Fruit fly (Drosophila melanogaster) whole organism, embryonic: ENCODE measurements around the gene eIF3i.

ENCODE experiments used
- Atf3 ChIP-seq: fragments of 200-800 bp; sonication (Bioruptor generic); optimal IDR thresholded peaks from 3 replicates; lab custom pipeline; 2016; ENCODE audit warnings: missing biosample characterization, missing genetic modification characterization
- B-H2 ChIP-seq: fragments of 200-800 bp; sonication (Bioruptor generic); optimal IDR thresholded peaks from 2 replicates; lab custom pipeline; 2018; ENCODE audit warnings: missing biosample characterization, mild to moderate bottlenecking, missing genetic modification characterization
- Bgb ChIP-seq: fragments of 200-800 bp; sonication (Bioruptor generic); IDR thresholded peaks from 2 replicates; pipeline ENCODE4 v1.3.6; 2022; ENCODE audit warnings: missing biosample characterization, missing genetic modification characterization; ENCODE audit not compliant: partially characterized antibody
- CG1024 ChIP-seq: fragments of 200-800 bp; sonication (Bioruptor generic); IDR thresholded peaks from 2 replicates; pipeline ENCODE4 v1.3.6; 2022; ENCODE audit warnings: missing biosample characterization, missing genetic modification characterization
- CG10565 ChIP-seq: fragments of 200-800 bp; sonication (Bioruptor generic); optimal IDR thresholded peaks from 3 replicates; lab custom pipeline; 2016; ENCODE audit warnings: missing biosample characterization, mild to moderate bottlenecking, missing genetic modification characterization
- CG10654 ChIP-seq: fragments of 200-800 bp; sonication (Bioruptor generic); optimal IDR thresholded peaks from 2 replicates; lab custom pipeline; 2016; ENCODE audit warnings: missing biosample characterization, missing genetic modification characterization
- CG11723 ChIP-seq: fragments of 200-800 bp; sonication (Bioruptor generic); optimal IDR thresholded peaks from 2 replicates; lab custom pipeline; 2017; ENCODE audit warnings: missing biosample characterization, mild to moderate bottlenecking, missing genetic modification characterization
- CG13296 ChIP-seq: fragments of 200-800 bp; sonication (Bioruptor generic); optimal IDR thresholded peaks from 3 replicates; lab custom pipeline; 2018; ENCODE audit warnings: missing biosample characterization, mild to moderate bottlenecking, missing genetic modification characterization
- CG14014 ChIP-seq: fragments of 200-800 bp; sonication (Bioruptor generic); IDR thresholded peaks from 2 replicates; pipeline ENCODE4 v1.3.6; 2022; ENCODE audit warnings: missing biosample characterization, missing genetic modification characterization
- CG14710 ChIP-seq: fragments of 200-800 bp; sonication (Bioruptor generic); optimal IDR thresholded peaks from 3 replicates; lab custom pipeline; 2019; ENCODE audit warnings: missing biosample characterization, mild to moderate bottlenecking, missing genetic modification characterization, moderate library complexity
- CG15011 ChIP-seq: fragments of 200-800 bp; sonication (Bioruptor generic); optimal IDR thresholded peaks from 3 replicates; lab custom pipeline; 2018; ENCODE audit warnings: missing biosample characterization, mild to moderate bottlenecking, missing genetic modification characterization
- CG15514 ChIP-seq: fragments of 200-800 bp; sonication (Bioruptor generic); optimal IDR thresholded peaks from 3 replicates; lab custom pipeline; 2017; ENCODE audit warnings: missing biosample characterization, missing genetic modification characterization, mild to moderate bottlenecking, moderate library complexity, missing genetic modification reagents
- CG15696 ChIP-seq: fragments of 200-800 bp; sonication (Bioruptor generic); optimal IDR thresholded peaks from 2 replicates; lab custom pipeline; 2019; ENCODE audit warnings: missing biosample characterization, mild to moderate bottlenecking, missing genetic modification characterization, moderate library complexity
- CG17359 ChIP-seq: fragments of 200-800 bp; sonication (Bioruptor generic); optimal IDR thresholded peaks from 3 replicates; lab custom pipeline; 2018; ENCODE audit warnings: missing biosample characterization, mild to moderate bottlenecking, missing genetic modification characterization, moderate library complexity
- CG2712 ChIP-seq: fragments of 200-800 bp; optimal IDR thresholded peaks from 3 replicates; lab custom pipeline; 2019; ENCODE audit warnings: missing biosample characterization, mild to moderate bottlenecking, missing genetic modification characterization, moderate library complexity
- CG32767 ChIP-seq: fragments of 200-800 bp; sonication (Bioruptor generic); IDR thresholded peaks from 2 replicates; pipeline ENCODE4 v1.3.6; 2022; ENCODE audit warnings: missing biosample characterization, missing genetic modification characterization
- CG3281 ChIP-seq: fragments of 200-800 bp; sonication (Bioruptor generic); optimal IDR thresholded peaks from 3 replicates; lab custom pipeline; 2017; ENCODE audit warnings: missing biosample characterization, mild to moderate bottlenecking, missing genetic modification characterization
- CG34376 ChIP-seq: fragments of 200-800 bp; sonication (Bioruptor generic); optimal IDR thresholded peaks from 2 replicates; lab custom pipeline; 2018; ENCODE audit warnings: missing biosample characterization, mild to moderate bottlenecking, missing genetic modification characterization
- CG3847 ChIP-seq: fragments of 200-800 bp; sonication (Bioruptor generic); IDR thresholded peaks from 2 replicates; pipeline ENCODE4 v1.3.6; 2022; ENCODE audit warnings: missing biosample characterization, missing genetic modification characterization
- CG4617 ChIP-seq: fragments of 200-800 bp; sonication (Bioruptor generic); optimal IDR thresholded peaks from 3 replicates; lab custom pipeline; 2016; ENCODE audit warnings: missing biosample characterization, missing genetic modification characterization, borderline replicate concordance
- CG6272 ChIP-seq: fragments of 200-800 bp; sonication (Bioruptor generic); IDR thresholded peaks from 2 replicates; pipeline ENCODE4 v1.3.6; 2022; ENCODE audit warnings: missing biosample characterization, missing genetic modification characterization
- CG6791 ChIP-seq: fragments of 200-800 bp; sonication (Bioruptor generic); IDR thresholded peaks from 3 replicates; pipeline ENCODE4 v1.3.6; 2022; ENCODE audit warnings: missing biosample characterization, missing genetic modification characterization; ENCODE audit not compliant: partially characterized antibody
- CG7839 ChIP-seq: fragments of 200-800 bp; sonication (Bioruptor generic); optimal IDR thresholded peaks from 3 replicates; lab custom pipeline; 2018; ENCODE audit warnings: missing biosample characterization, mild to moderate bottlenecking, missing genetic modification characterization, moderate library complexity
- CG8388 ChIP-seq: fragments of 200-800 bp; sonication (Bioruptor generic); optimal IDR thresholded peaks from 2 replicates; lab custom pipeline; 2019; ENCODE audit warnings: missing biosample characterization, mild to moderate bottlenecking, missing genetic modification characterization, moderate library complexity
- CG8944 ChIP-seq: fragments of 200-800 bp; sonication (Bioruptor generic); optimal IDR thresholded peaks from 3 replicates; lab custom pipeline; 2016; ENCODE audit warnings: missing biosample characterization, missing genetic modification characterization
- CoRest ChIP-seq: fragments of 200-800 bp; sonication (Bioruptor generic); optimal IDR thresholded peaks from 3 replicates; lab custom pipeline; 2018; ENCODE audit warnings: missing biosample characterization, mild to moderate bottlenecking, missing genetic modification characterization, moderate library complexity
- Doc3 ChIP-seq: fragments of 200-800 bp; sonication (Bioruptor generic); IDR thresholded peaks from 3 replicates; pipeline ENCODE4 v1.3.6; 2022; ENCODE audit warnings: missing biosample characterization, missing genetic modification characterization; ENCODE audit not compliant: partially characterized antibody
- HLH3B ChIP-seq: fragments of 200-800 bp; sonication (Bioruptor generic); IDR thresholded peaks from 2 replicates; pipeline ENCODE4 v1.3.6; 2022; ENCODE audit warnings: missing biosample characterization, missing genetic modification characterization
- Hr78 ChIP-seq, 2 experiments: fragments of 200-800 bp in 1 of 2; fragments of >200 bp in 1 of 2; sonication (Bioruptor generic) in 1 of 2; optimal IDR thresholded peaks; 2 replicates each; lab custom pipeline; 2017 to 2019; ENCODE audit warnings: missing biosample characterization in 2 of 2, missing genetic modification characterization in 2 of 2, mild to moderate bottlenecking in 1 of 2, moderate library complexity in 1 of 2
- Lhr ChIP-seq: fragments of 200-800 bp; sonication (Bioruptor generic); optimal IDR thresholded peaks from 3 replicates; lab custom pipeline; 2017; ENCODE audit warnings: mild to moderate bottlenecking, missing biosample characterization, missing genetic modification reagents, missing genetic modification characterization
- Meics ChIP-seq: fragments of 200-800 bp; sonication (Bioruptor generic); optimal IDR thresholded peaks from 2 replicates; lab custom pipeline; 2017; ENCODE audit warnings: missing biosample characterization, mild to moderate bottlenecking, missing genetic modification characterization
- Mrtf ChIP-seq: fragments of 200-800 bp; sonication (Bioruptor generic); IDR thresholded peaks from 3 replicates; pipeline ENCODE4 v1.3.6; 2022; ENCODE audit warnings: missing biosample characterization, missing genetic modification characterization
- Sox102F ChIP-seq: fragments of 200-800 bp; sonication (Bioruptor generic); optimal IDR thresholded peaks from 2 replicates; lab custom pipeline; 2018; ENCODE audit warnings: missing biosample characterization, mild to moderate bottlenecking, missing genetic modification characterization, moderate library complexity
- Taf1 ChIP-seq: fragments of 200-800 bp; sonication (Bioruptor generic); IDR thresholded peaks from 2 replicates; pipeline ENCODE4 v1.3.6; 2022; ENCODE audit warnings: missing biosample characterization, missing genetic modification characterization
- Tbp ChIP-seq: fragments of >200 bp; optimal IDR thresholded peaks from 2 replicates; lab custom pipeline; 2018; ENCODE audit warnings: missing biosample characterization, missing genetic modification characterization
- amos ChIP-seq: fragments of 200-800 bp; sonication (Bioruptor generic); IDR thresholded peaks from 2 replicates; pipeline ENCODE4 v1.3.6; 2022; ENCODE audit warnings: missing biosample characterization, missing genetic modification characterization; ENCODE audit not compliant: partially characterized antibody
- crc ChIP-seq: fragments of 200-800 bp; sonication (Bioruptor generic); optimal IDR thresholded peaks from 2 replicates; lab custom pipeline; 2016; ENCODE audit warnings: missing biosample characterization, missing genetic modification characterization
- dmrt99B ChIP-seq: fragments of 200-800 bp; sonication (Bioruptor generic); optimal IDR thresholded peaks from 2 replicates; lab custom pipeline; 2018; ENCODE audit warnings: missing biosample characterization, mild to moderate bottlenecking, missing genetic modification characterization, moderate library complexity
- esg ChIP-seq: fragments of 200-800 bp; sonication (Bioruptor generic); conservative IDR thresholded peaks from 2 replicates; pipeline ENCODE4 v1.3.6; 2022; ENCODE audit warnings: missing biosample characterization, missing genetic modification characterization
- fru ChIP-seq: fragments of >200 bp; optimal IDR thresholded peaks from 2 replicates; lab custom pipeline; 2017
- ftz-f1 ChIP-seq: fragments of 200-800 bp; sonication (Bioruptor generic); optimal IDR thresholded peaks from 2 replicates; lab custom pipeline; 2016; ENCODE audit warnings: missing biosample characterization, missing genetic modification characterization
- gcm ChIP-seq: fragments of 200-800 bp; sonication (Bioruptor generic); optimal IDR thresholded peaks from 2 replicates; lab custom pipeline; 2019; ENCODE audit warnings: missing biosample characterization, mild to moderate bottlenecking, missing genetic modification characterization, moderate library complexity
- gem ChIP-seq: fragments of 200-800 bp; sonication (Bioruptor generic); optimal IDR thresholded peaks from 2 replicates; lab custom pipeline; 2019; ENCODE audit warnings: missing biosample characterization, mild to moderate bottlenecking, missing genetic modification characterization, moderate library complexity
- h ChIP-seq: fragments of >200 bp; optimal IDR thresholded peaks from 2 replicates; lab custom pipeline; 2017
- ind ChIP-seq: fragments of 200-800 bp; sonication (Bioruptor generic); optimal IDR thresholded peaks from 3 replicates; lab custom pipeline; 2016; ENCODE audit warnings: missing biosample characterization, missing genetic modification characterization
- inv ChIP-seq: fragments of 200-800 bp; sonication (Bioruptor generic); IDR thresholded peaks from 2 replicates; pipeline ENCODE4 v1.3.6; 2022; ENCODE audit warnings: missing biosample characterization, missing genetic modification characterization; ENCODE audit not compliant: partially characterized antibody
- lilli ChIP-seq: fragments of 200-800 bp; sonication (Bioruptor generic); optimal IDR thresholded peaks from 3 replicates; lab custom pipeline; 2016; ENCODE audit warnings: missing biosample characterization, missing genetic modification characterization
- nom ChIP-seq: fragments of 200-800 bp; sonication (Bioruptor generic); optimal IDR thresholded peaks from 2 replicates; lab custom pipeline; 2017; ENCODE audit warnings: missing biosample characterization, missing genetic modification characterization, mild to moderate bottlenecking, moderate library complexity, missing genetic modification reagents
- sug ChIP-seq: fragments of 200-800 bp; optimal IDR thresholded peaks from 2 replicates; lab custom pipeline; 2019; ENCODE audit warnings: missing biosample characterization, mild to moderate bottlenecking, missing genetic modification characterization, moderate library complexity
- zen ChIP-seq: fragments of 200-800 bp; sonication (Bioruptor generic); optimal IDR thresholded peaks from 3 replicates; lab custom pipeline; 2018; ENCODE audit warnings: missing biosample characterization, mild to moderate bottlenecking, missing genetic modification characterization, moderate library complexity

eIF3i gene

dm6 chr2L:4945300-4945699 is 22.3 kb downstream of the eIF3i start, which contains the start of the genes mRpL24 and betaggt-I (continued):
- TF ChIP-seq CG2712 (tag; lab: Kevin White, UChicago) (peak; percentile 98), Sox102F (GFP tag; lab: Kevin White, UChicago) (peak; percentile 98), CG17359 (peak; percentile 97), CG6272 (peak; percentile 92), CoRest (tag; lab: Kevin White, UChicago) (peak; percentile 98), CG10565 (peak; percentile 71), gem (peak; percentile 99), CG14710 (tag; lab: Kevin White, UChicago) (peak; percentile 96), ind (GFP tag; lab: Kevin White, UChicago) (peak; percentile 94), nom (GFP tag; lab: Kevin White, UChicago) (peak; percentile 88), CG32767 (peak; percentile 97), Lhr (GFP tag; lab: Kevin White, UChicago) (peak; percentile 77), Tbp (GFP tag; lab: Kevin White, UChicago) (no peak), ftz-f1 (GFP tag; lab: Kevin White, UChicago) (peak; percentile 49), HLH3B (GFP tag; lab: Robert Waterston, UW) (peak; percentile 96), sug (tag; lab: Kevin White, UChicago) (peak; percentile 96), Taf1 (GFP tag; lab: Robert Waterston, UW) (peak; percentile 85), CG4617 (GFP tag; lab: Kevin White, UChicago) (peak; percentile 97), CG14014 (peak; percentile 96), fru (no peak), zen (peak; percentile 95), CG8388 (GFP tag; lab: Kevin White, UChicago) (peak; percentile 96), CG15696 (tag; lab: Kevin White, UChicago) (peak; percentile 97), Doc3 (GFP tag; lab: Robert Waterston, UW) (no peak), crc (GFP tag; lab: Kevin White, UChicago) (no peak), CG8944 (peak; percentile 75), CG10654 (peak; percentile 92), CG3281 (GFP tag; lab: Kevin White, UChicago) (peak; percentile 95), h (lab: Kevin White, UChicago) (no peak), amos (GFP tag; lab: Robert Waterston, UW) (no peak), gcm (GFP tag; lab: Kevin White, UChicago) (peak; percentile 96), CG13296 (GFP tag; lab: Kevin White, UChicago) (peak; percentile 95), esg (GFP tag; lab: Robert Waterston, UW) (peak; percentile 95), CG7839 (tag; lab: Kevin White, UChicago) (peak; percentile 97), CG3847 (GFP tag; lab: Robert Waterston, UW) (peak; percentile 97), CG34376 (peak; percentile 91), lilli (GFP tag; lab: Kevin White, UChicago) (peak; percentile 96), CG6791 (GFP tag; lab: Robert Waterston, UW) (no peak), CG15011 (peak; percentile 90), CG15514 (GFP tag; lab: Kevin White, UChicago) (peak; percentile 92), inv (GFP tag; lab: Robert Waterston, UW) (no peak), Hr78 (GFP tag; optimal IDR thresholded peaks at IDR 0.05; lab: Kevin White, UChicago) (no peak), Meics (GFP tag; lab: Kevin White, UChicago) (peak; percentile 96), B-H2 (GFP tag; lab: Kevin White, UChicago) (peak; percentile 96), Bgb (no peak), CG11723 (GFP tag; lab: Kevin White, UChicago) (no peak), CG1024 (peak; percentile 91), Mrtf (GFP tag; lab: Robert Waterston, UW) (peak; percentile 91), dmrt99B (tag; lab: Kevin White, UChicago) (peak; percentile 95), Atf3 (GFP tag; lab: Kevin White, UChicago) (peak; percentile 69)
